Worm (Caenorhabditis elegans) whole organism, late embryonic: Measurements from ENCODE around the gene Y54G11A.19.
A peak's percentile ranks its signal among the peaks of the same experiment; 100 is the strongest.

Source experiments
- C38D4.7 ChIP-seq: fragments of 200-800 bp; sonication (Bioruptor generic); optimal IDR thresholded peaks from 2 replicates; lab custom pipeline; 2018; ENCODE audit warnings: mild to moderate bottlenecking, missing genetic modification characterization, moderate library complexity, missing compliant biosample characterization
- ceh-18 ChIP-seq: sonication (generic microtip); optimal IDR thresholded peaks from 2 replicates; lab custom pipeline; 2016; ENCODE audit warnings: missing genetic modification characterization, missing compliant biosample characterization
- ets-4 ChIP-seq: sonication (generic microtip); optimal IDR thresholded peaks from 2 replicates; lab custom pipeline; 2016; ENCODE audit warnings: missing genetic modification characterization, missing compliant biosample characterization
- hlh-13 ChIP-seq: fragments of 200-800 bp; sonication (Bioruptor generic); optimal IDR thresholded peaks from 2 replicates; lab custom pipeline; 2018; ENCODE audit warnings: mild to moderate bottlenecking, missing genetic modification characterization, missing compliant biosample characterization
- nfya-1 ChIP-seq: sonication (generic microtip); optimal IDR thresholded peaks from 2 replicates; lab custom pipeline; 2017; ENCODE audit warnings: missing genetic modification characterization, mild to moderate bottlenecking, missing compliant biosample characterization, antibody characterized with exemption, moderate library complexity
- pat-9 ChIP-seq: fragments of 200-800 bp; sonication (Bioruptor generic); optimal IDR thresholded peaks from 2 replicates; lab custom pipeline; 2018; ENCODE audit warnings: mild to moderate bottlenecking, missing genetic modification characterization, moderate library complexity, missing compliant biosample characterization
- rnt-1 ChIP-seq: sonication (generic microtip); optimal IDR thresholded peaks from 2 replicates; lab custom pipeline; 2016; ENCODE audit warnings: missing genetic modification characterization, missing compliant biosample characterization

ce11 chrII:14269142-14269593 lies 12.5 kb upstream of the Y54G11A.19 start, which contains the start of gene Y54G11A.1:
- TF ChIP-seq ets-4 (no peak), hlh-13 (GFP tag; lab: Kevin White, UChicago) (no peak), ceh-18 (tag; lab: Kevin White, UChicago) (no peak), C38D4.7 (no peak), rnt-1 (tag; lab: Kevin White, UChicago) (no peak), nfya-1 (tag; lab: Kevin White, UChicago) (peak; percentile 97), pat-9 (tag; lab: Kevin White, UChicago) (no peak)
